Worm (Caenorhabditis elegans) whole organism, late embryonic: Measurements from ENCODE around the gene C04E6.7.

Experiments used
- C08G9.2 ChIP-seq: sonication (generic microtip); optimal IDR thresholded peaks from 2 replicates; lab custom pipeline; 2016; ENCODE audit warnings: mild to moderate bottlenecking, missing genetic modification characterization, moderate library complexity, missing compliant biosample characterization
- C38D4.7 ChIP-seq: fragments of 200-800 bp; sonication (Bioruptor generic); optimal IDR thresholded peaks from 2 replicates; lab custom pipeline; 2018; ENCODE audit warnings: mild to moderate bottlenecking, missing genetic modification characterization, moderate library complexity, missing compliant biosample characterization
- K09A11.1 ChIP-seq: sonication (generic microtip); optimal IDR thresholded peaks from 2 replicates; lab custom pipeline; 2017; ENCODE audit warnings: antibody characterized with exemption, mild to moderate bottlenecking, missing genetic modification characterization, missing compliant biosample characterization; ENCODE audit not compliant: insufficient read depth
- T23F11.4 ChIP-seq: fragments of 200-800 bp; sonication (Bioruptor generic); optimal IDR thresholded peaks from 2 replicates; lab custom pipeline; 2018; ENCODE audit warnings: mild to moderate bottlenecking, missing genetic modification characterization, missing compliant biosample characterization
- Y22D7AL.16 ChIP-seq: sonication (generic microtip); optimal IDR thresholded peaks from 2 replicates; lab custom pipeline; 2016; ENCODE audit warnings: missing genetic modification characterization, missing compliant biosample characterization
- ama-1 ChIP-seq: fragments of 150-350 bp; optimal IDR thresholded peaks from 2 replicates; lab custom pipeline; 2014
- ceh-14 ChIP-seq: sonication (generic microtip); optimal IDR thresholded peaks from 2 replicates; lab custom pipeline; 2016; ENCODE audit warnings: missing genotype, missing genetic modification characterization, missing compliant biosample characterization
- ceh-19 ChIP-seq: fragments of 200-800 bp; sonication (Bioruptor generic); optimal IDR thresholded peaks from 2 replicates; lab custom pipeline; 2018; ENCODE audit warnings: mild to moderate bottlenecking, missing genetic modification characterization, missing compliant biosample characterization
- ceh-22 ChIP-seq: sonication (generic microtip); optimal IDR thresholded peaks from 2 replicates; lab custom pipeline; 2017; ENCODE audit warnings: missing biosample characterization, missing genetic modification characterization
- ceh-24 ChIP-seq: sonication (generic microtip); optimal IDR thresholded peaks from 2 replicates; lab custom pipeline; 2016; ENCODE audit warnings: mild to moderate bottlenecking, missing genetic modification characterization, missing compliant biosample characterization
- ceh-31 ChIP-seq: sonication (generic microtip); optimal IDR thresholded peaks from 2 replicates; lab custom pipeline; 2016; ENCODE audit warnings: missing genetic modification characterization, missing compliant biosample characterization
- ceh-34 ChIP-seq: sonication (generic microtip); optimal IDR thresholded peaks from 2 replicates; lab custom pipeline; 2016; ENCODE audit warnings: mild to moderate bottlenecking, missing genetic modification characterization, missing compliant biosample characterization
- ceh-45 ChIP-seq: fragments of 200-800 bp; sonication (Bioruptor generic); IDR thresholded peaks from 2 replicates; pipeline ENCODE4 v1.3.6; 2022; ENCODE audit warnings: missing genetic modification reagents, missing genetic modification characterization, missing compliant biosample characterization
- ceh-48 ChIP-seq: sonication (generic microtip); optimal IDR thresholded peaks from 2 replicates; lab custom pipeline; 2016; ENCODE audit warnings: missing genetic modification characterization, inconsistent platforms, missing compliant biosample characterization
- ceh-6 ChIP-seq: fragments of 200-800 bp; sonication (Bioruptor generic); optimal IDR thresholded peaks from 2 replicates; lab custom pipeline; 2018; ENCODE audit warnings: mild to moderate bottlenecking, missing genetic modification characterization, missing compliant biosample characterization
- ceh-9 ChIP-seq: sonication (generic microtip); optimal IDR thresholded peaks from 2 replicates; lab custom pipeline; 2016; ENCODE audit warnings: mild to moderate bottlenecking, missing genetic modification characterization, inconsistent platforms, missing compliant biosample characterization
- che-1 ChIP-seq: sonication (generic microtip); optimal IDR thresholded peaks from 2 replicates; lab custom pipeline; 2016; ENCODE audit warnings: mild to moderate bottlenecking, missing genetic modification characterization, missing compliant biosample characterization
- dmd-4 ChIP-seq: sonication (generic microtip); optimal IDR thresholded peaks from 2 replicates; lab custom pipeline; 2016; ENCODE audit warnings: borderline replicate concordance, missing genetic modification characterization, missing compliant biosample characterization
- dve-1 ChIP-seq: sonication (generic microtip); optimal IDR thresholded peaks from 2 replicates; lab custom pipeline; 2017; ENCODE audit warnings: antibody characterized with exemption, mild to moderate bottlenecking, missing genetic modification characterization, missing compliant biosample characterization
- elt-2 ChIP-seq: sonication (generic microtip); optimal IDR thresholded peaks from 2 replicates; lab custom pipeline; 2016; ENCODE audit warnings: missing genetic modification reagents, missing genetic modification characterization, missing compliant biosample characterization
- elt-4 ChIP-seq: sonication (generic microtip); optimal IDR thresholded peaks from 2 replicates; lab custom pipeline; 2016; ENCODE audit warnings: missing genetic modification characterization, missing compliant biosample characterization
- ets-4 ChIP-seq: sonication (generic microtip); optimal IDR thresholded peaks from 2 replicates; lab custom pipeline; 2016; ENCODE audit warnings: missing genetic modification characterization, missing compliant biosample characterization
- eyg-1 ChIP-seq: sonication (generic microtip); optimal IDR thresholded peaks from 2 replicates; lab custom pipeline; 2016; ENCODE audit warnings: missing genotype, missing genetic modification characterization, missing compliant biosample characterization
- fax-1 ChIP-seq: sonication (generic microtip); optimal IDR thresholded peaks from 2 replicates; lab custom pipeline; 2016; ENCODE audit warnings: missing genotype, missing genetic modification characterization, missing compliant biosample characterization
- fkh-10 ChIP-seq: fragments of 150-350 bp; optimal IDR thresholded peaks from 2 replicates; lab custom pipeline; 2014; ENCODE audit warnings: missing biosample characterization, missing genetic modification reagents, missing genetic modification characterization
- gmeb-2 ChIP-seq: sonication (generic microtip); optimal IDR thresholded peaks from 2 replicates; lab custom pipeline; 2016; ENCODE audit warnings: missing genetic modification characterization, inconsistent platforms, missing compliant biosample characterization
- hlh-13 ChIP-seq: fragments of 200-800 bp; sonication (Bioruptor generic); optimal IDR thresholded peaks from 2 replicates; lab custom pipeline; 2018; ENCODE audit warnings: mild to moderate bottlenecking, missing genetic modification characterization, missing compliant biosample characterization
- hlh-30 ChIP-seq: sonication (generic microtip); optimal IDR thresholded peaks from 2 replicates; lab custom pipeline; 2017; ENCODE audit warnings: antibody characterized with exemption, missing genetic modification characterization, missing compliant biosample characterization; ENCODE audit not compliant: insufficient read depth
- hlh-8 ChIP-seq: sonication (generic microtip); optimal IDR thresholded peaks from 2 replicates; lab custom pipeline; 2016; ENCODE audit warnings: missing genotype, missing genetic modification characterization, missing compliant biosample characterization
- lim-6 ChIP-seq: sonication (generic microtip); optimal IDR thresholded peaks from 2 replicates; lab custom pipeline; 2016; ENCODE audit warnings: missing genetic modification characterization, missing compliant biosample characterization
- madf-2 ChIP-seq: sonication (generic microtip); optimal IDR thresholded peaks from 2 replicates; lab custom pipeline; 2017; ENCODE audit warnings: missing genetic modification characterization, missing compliant biosample characterization
- mec-3 ChIP-seq: sonication (generic microtip); optimal IDR thresholded peaks from 2 replicates; lab custom pipeline; 2016; ENCODE audit warnings: borderline replicate concordance, missing genetic modification characterization, missing compliant biosample characterization
- nfya-1 ChIP-seq: sonication (generic microtip); optimal IDR thresholded peaks from 2 replicates; lab custom pipeline; 2017; ENCODE audit warnings: missing genetic modification characterization, mild to moderate bottlenecking, missing compliant biosample characterization, antibody characterized with exemption, moderate library complexity
- nhr-11 ChIP-seq: fragments of 150-350 bp; optimal IDR thresholded peaks from 2 replicates; lab custom pipeline; 2014; ENCODE audit warnings: missing biosample characterization, missing genetic modification characterization
- npax-4 ChIP-seq: sonication (generic microtip); optimal IDR thresholded peaks from 2 replicates; lab custom pipeline; 2016; ENCODE audit warnings: missing genetic modification characterization, missing compliant biosample characterization
- odd-2 ChIP-seq: sonication (generic microtip); optimal IDR thresholded peaks from 2 replicates; lab custom pipeline; 2017; ENCODE audit warnings: antibody characterized with exemption, mild to moderate bottlenecking, missing genetic modification characterization, missing compliant biosample characterization
- pag-3 ChIP-seq: sonication (generic microtip); optimal IDR thresholded peaks from 2 replicates; lab custom pipeline; 2016; ENCODE audit warnings: missing compliant biosample characterization, missing genetic modification characterization, borderline replicate concordance
- pat-9 ChIP-seq: fragments of 200-800 bp; sonication (Bioruptor generic); optimal IDR thresholded peaks from 2 replicates; lab custom pipeline; 2018; ENCODE audit warnings: mild to moderate bottlenecking, missing genetic modification characterization, moderate library complexity, missing compliant biosample characterization
- pax-1 ChIP-seq: fragments of 150-350 bp; optimal IDR thresholded peaks from 2 replicates; lab custom pipeline; 2014; ENCODE audit warnings: missing biosample characterization, missing genetic modification characterization
- pha-4 ChIP-seq: fragments of 150-350 bp; optimal IDR thresholded peaks from 2 replicates; lab custom pipeline; 2018; ENCODE audit warnings: missing biosample characterization, missing genetic modification reagents, missing genetic modification characterization
- pqm-1 ChIP-seq: sonication (generic microtip); optimal IDR thresholded peaks from 2 replicates; lab custom pipeline; 2016; ENCODE audit warnings: missing genetic modification characterization, missing compliant biosample characterization
- pros-1 ChIP-seq: fragments of 150-350 bp; optimal IDR thresholded peaks from 2 replicates; lab custom pipeline; 2014; ENCODE audit warnings: missing biosample characterization, missing genetic modification reagents, missing genetic modification characterization
- rnt-1 ChIP-seq: sonication (generic microtip); optimal IDR thresholded peaks from 2 replicates; lab custom pipeline; 2016; ENCODE audit warnings: missing genetic modification characterization, missing compliant biosample characterization
- sdc-2 ChIP-seq: sonication (generic microtip); optimal IDR thresholded peaks from 2 replicates; lab custom pipeline; 2016; ENCODE audit warnings: missing genotype, missing genetic modification characterization, missing compliant biosample characterization
- sox-2 ChIP-seq: fragments of 200-800 bp; sonication (Bioruptor generic); IDR thresholded peaks from 2 replicates; pipeline ENCODE4 v1.3.6; 2022; ENCODE audit warnings: missing genetic modification reagents, missing genetic modification characterization, missing compliant biosample characterization
- sox-4 ChIP-seq: sonication (generic microtip); optimal IDR thresholded peaks from 2 replicates; lab custom pipeline; 2017; ENCODE audit warnings: mild to moderate bottlenecking, missing genetic modification characterization, inconsistent platforms, missing compliant biosample characterization
- syd-9 ChIP-seq: sonication (generic microtip); optimal IDR thresholded peaks from 2 replicates; lab custom pipeline; 2016; ENCODE audit warnings: mild to moderate bottlenecking, missing genetic modification characterization, moderate library complexity, missing compliant biosample characterization
- tbx-2 ChIP-seq: sonication (generic microtip); optimal IDR thresholded peaks from 2 replicates; lab custom pipeline; 2016; ENCODE audit warnings: missing genetic modification characterization, missing compliant biosample characterization
- tbx-7 ChIP-seq: sonication (generic microtip); optimal IDR thresholded peaks from 2 replicates; lab custom pipeline; 2016; ENCODE audit warnings: missing genotype, missing genetic modification characterization, missing compliant biosample characterization
- ttx-3 ChIP-seq: sonication (generic microtip); optimal IDR thresholded peaks from 2 replicates; lab custom pipeline; 2016; ENCODE audit warnings: missing genetic modification reagents, missing genetic modification characterization, missing compliant biosample characterization
- unc-42 ChIP-seq: sonication (generic microtip); optimal IDR thresholded peaks from 2 replicates; lab custom pipeline; 2016; ENCODE audit warnings: missing genotype, missing genetic modification characterization, missing compliant biosample characterization
- unc-55 ChIP-seq: sonication (generic microtip); optimal IDR thresholded peaks from 2 replicates; lab custom pipeline; 2017; ENCODE audit warnings: missing biosample characterization, missing genetic modification reagents, missing genetic modification characterization
- zip-5 ChIP-seq: sonication (generic microtip); optimal IDR thresholded peaks from 2 replicates; lab custom pipeline; 2016; ENCODE audit warnings: missing genetic modification characterization, missing compliant biosample characterization

C04E6.7 gene

DNA sequence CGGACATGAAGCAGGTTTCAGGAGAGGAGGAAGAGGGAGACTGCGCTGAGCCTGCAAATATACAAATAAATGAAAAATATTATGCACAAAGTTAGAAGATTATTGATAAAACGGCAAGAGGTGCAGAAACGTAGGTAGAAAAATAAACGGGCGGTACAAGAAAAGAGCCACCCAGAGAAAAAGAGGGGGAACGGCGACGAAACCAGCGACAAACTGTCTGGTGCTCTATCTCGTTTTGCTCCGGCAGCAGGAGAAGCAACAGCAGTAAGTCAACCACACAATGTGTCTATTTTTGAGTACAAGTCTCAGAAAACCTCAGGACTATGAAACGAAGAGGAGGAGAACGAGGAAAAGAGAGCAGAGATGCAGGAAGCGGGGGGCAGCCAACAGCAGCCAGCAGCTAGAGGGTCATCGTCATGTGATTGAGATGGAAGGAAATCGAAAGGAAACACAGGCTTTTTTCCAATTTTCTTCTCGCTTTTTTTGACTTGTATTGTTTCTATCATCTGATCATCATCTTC is 47.4 kb upstream of the C04E6.7 start, which contains the start of gene F26F12.3:
F26F12.3 (minus strand) TSS at position 51 of the 521 bp plus-strand sequence.
- TF ChIP-seq lim-6 (tag; lab: Kevin White, UChicago) (no peak), hlh-8 (tag; lab: Kevin White, UChicago) (no peak), gmeb-2 (tag; lab: Kevin White, UChicago) (no peak), fax-1 (tag; lab: Kevin White, UChicago) (no peak), ceh-48 (tag; lab: Kevin White, UChicago) (no peak), madf-2 (tag; lab: Kevin White, UChicago) (no peak), fkh-10 (no peak), eyg-1 (tag; lab: Kevin White, UChicago) (no peak), C38D4.7 (GFP tag; lab: Kevin White, UChicago) (no peak), hlh-30 (peak; percentile 86), pha-4 (tag; lab: Kevin White, UChicago) (no peak), ceh-6 (no peak), sdc-2 (no peak), ceh-19 (GFP tag; lab: Kevin White, UChicago) (no peak), pat-9 (tag; lab: Kevin White, UChicago) (no peak), syd-9 (tag; lab: Kevin White, UChicago) (no peak), sox-2 (GFP tag; lab: Robert Waterston, UW) (no peak), dmd-4 (no peak), pax-1 (tag; lab: Kevin White, UChicago) (no peak), odd-2 (tag; lab: Kevin White, UChicago) (no peak), ceh-34 (tag; lab: Kevin White, UChicago) (peak; percentile 8), unc-42 (peak; percentile 23), elt-2 (tag; lab: Kevin White, UChicago) (no peak), pqm-1 (tag; lab: Kevin White, UChicago) (peak; percentile 39), ceh-45 (GFP tag; lab: Robert Waterston, UW) (no peak), sox-4 (tag; lab: Kevin White, UChicago) (no peak), ceh-14 (tag; lab: Kevin White, UChicago) (no peak), dve-1 (no peak), hlh-13 (no peak), nfya-1 (tag; lab: Kevin White, UChicago) (peak; percentile 20), nhr-11 (tag; lab: Kevin White, UChicago) (no peak), unc-55 (GFP tag; lab: Kevin White, UChicago) (no peak), tbx-2 (tag; lab: Kevin White, UChicago) (peak; percentile 39), K09A11.1 (tag; lab: Kevin White, UChicago) (no peak), elt-4 (tag; lab: Kevin White, UChicago) (no peak), T23F11.4 (GFP tag; lab: Kevin White, UChicago) (no peak), pag-3 (tag; lab: Kevin White, UChicago) (no peak), tbx-7 (tag; lab: Kevin White, UChicago) (no peak), Y22D7AL.16 (no peak), ceh-22 (no peak), ceh-9 (tag; lab: Kevin White, UChicago) (no peak), che-1 (tag; lab: Kevin White, UChicago) (no peak), ceh-24 (no peak), ama-1 (no peak), pros-1 (tag; lab: Kevin White, UChicago) (no peak), rnt-1 (tag; lab: Kevin White, UChicago) (no peak), npax-4 (tag; lab: Kevin White, UChicago) (no peak), ttx-3 (tag; lab: Kevin White, UChicago) (no peak), C08G9.2 (tag; lab: Kevin White, UChicago) (no peak), ceh-31 (tag; lab: Kevin White, UChicago) (peak; percentile 38), zip-5 (tag; lab: Kevin White, UChicago) (no peak), mec-3 (no peak), ets-4 (peak; percentile 3)
